Worm (Caenorhabditis elegans): ENCODE data around the gene Y73C8B.3.

DNA sequence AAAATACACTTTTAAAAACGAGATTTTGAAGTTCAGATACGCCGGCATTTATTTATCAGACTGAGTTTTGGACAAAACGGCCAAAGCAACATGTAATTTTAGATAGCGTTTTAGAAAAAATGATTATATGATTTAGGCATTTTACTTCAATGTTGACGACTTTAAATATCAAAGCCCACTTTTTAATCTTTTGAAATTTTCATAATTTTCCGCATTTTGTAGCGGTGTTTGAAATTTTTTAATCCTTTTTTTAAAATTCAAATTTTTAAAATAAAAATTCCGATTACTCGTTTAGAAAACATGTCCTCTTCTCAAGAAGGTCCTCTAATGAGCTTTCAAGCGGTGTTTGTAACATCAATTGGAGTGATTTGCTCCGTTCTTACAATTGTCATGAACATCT, 23.2 kb downstream of the Y73C8B.3 start, which contains the start of gene srbc-6:
- TF ChIP-seq him-1 (tag; optimal IDR thresholded peaks at IDR 0.05): no peak
- no peak for TF ChIP-seq W03F9.2 (tag; optimal IDR thresholded peaks at IDR 0.05)

Measured in whole organism, L4/young adult.